Worm (Caenorhabditis elegans): ENCODE data around the gene clec-196.
A peak's percentile ranks its signal among the peaks of the same experiment; 100 is the strongest.

clec-196 gene

DNA sequence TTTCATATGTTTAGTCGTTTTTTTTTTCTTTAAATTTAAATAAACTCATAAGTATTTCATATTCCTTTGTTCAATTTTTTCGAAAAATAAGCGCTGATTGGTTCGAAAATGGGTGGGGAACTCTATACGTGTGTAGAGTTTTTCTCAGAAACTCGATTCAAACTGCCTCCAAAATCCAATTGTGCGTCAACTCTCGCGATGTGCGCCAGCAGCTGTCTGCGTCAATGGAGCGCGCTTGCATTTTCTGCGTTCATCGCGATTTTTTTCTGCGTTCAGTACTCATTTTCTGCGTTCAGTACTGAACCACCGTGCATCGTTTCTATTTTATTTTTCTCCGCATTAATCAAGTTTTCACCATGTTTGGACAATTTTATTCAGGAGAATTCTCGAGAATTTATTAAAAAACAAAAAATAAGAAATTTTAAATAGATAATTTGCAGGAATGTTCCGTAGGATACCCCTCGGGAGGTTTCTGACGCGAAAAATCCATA is 27.0 kb upstream of the clec-196 start, which contains the start of gene eelo-2 (continued):
- TF ChIP-seq nhr-19 (GFP tag; conservative IDR thresholded peaks at IDR 0.05) (peak; percentile 99), nhr-28 (tag; optimal IDR thresholded peaks at IDR 0.05) (no peak), zip-4 (GFP tag; optimal IDR thresholded peaks at IDR 0.05) (peak; percentile 94), lsy-2 (tag; optimal IDR thresholded peaks at IDR 0.05) (peak; percentile 97), irx-1 (tag; optimal IDR thresholded peaks at IDR 0.05) (peak; percentile 98)

DNA sequence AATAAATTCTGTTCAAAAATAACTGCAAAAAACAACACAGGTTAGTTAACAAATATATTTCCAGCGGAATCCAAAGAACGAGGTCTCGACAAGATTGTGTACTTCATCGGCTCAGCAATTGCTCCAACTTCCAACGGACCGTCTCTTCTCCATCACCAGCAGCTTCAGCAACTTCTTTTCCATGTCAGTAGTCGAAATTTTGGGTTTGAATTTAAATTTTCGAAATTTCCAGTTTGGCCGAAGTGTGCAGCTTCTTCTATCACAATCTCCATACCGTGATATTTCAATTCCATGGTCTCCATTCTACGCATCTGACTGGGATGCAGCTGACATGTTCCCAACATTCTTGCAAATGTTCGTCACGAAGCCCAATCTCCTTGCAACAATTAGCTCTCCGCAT is 23.3 kb upstream of the clec-196 start:
- TF ChIP-seq nhr-84 (tag; optimal IDR thresholded peaks at IDR 0.05) = no peak
- no peak for TF ChIP-seq dpl-1 (GFP tag; optimal IDR thresholded peaks at IDR 0.05)
- no peak for TF ChIP-seq ztf-4 (tag; optimal IDR thresholded peaks at IDR 0.05)
- TF ChIP-seq ztf-11 (tag; optimal IDR thresholded peaks at IDR 0.05) = no peak
- no peak for TF ChIP-seq mep-1 (tag; optimal IDR thresholded peaks at IDR 0.05)
- no peak for TF ChIP-seq Y116A8C.19 (tag; optimal IDR thresholded peaks at IDR 0.05; ENCODE audit: borderline replicate concordance)
- no peak for TF ChIP-seq ces-1 (GFP tag; optimal IDR thresholded peaks at IDR 0.05)
- TF ChIP-seq nhr-77 (tag; optimal IDR thresholded peaks at IDR 0.05) = no peak
- TF ChIP-seq pqm-1 (tag; optimal IDR thresholded peaks at IDR 0.05) = no peak
- no peak for TF ChIP-seq nhr-12 (tag; optimal IDR thresholded peaks at IDR 0.05)

DNA sequence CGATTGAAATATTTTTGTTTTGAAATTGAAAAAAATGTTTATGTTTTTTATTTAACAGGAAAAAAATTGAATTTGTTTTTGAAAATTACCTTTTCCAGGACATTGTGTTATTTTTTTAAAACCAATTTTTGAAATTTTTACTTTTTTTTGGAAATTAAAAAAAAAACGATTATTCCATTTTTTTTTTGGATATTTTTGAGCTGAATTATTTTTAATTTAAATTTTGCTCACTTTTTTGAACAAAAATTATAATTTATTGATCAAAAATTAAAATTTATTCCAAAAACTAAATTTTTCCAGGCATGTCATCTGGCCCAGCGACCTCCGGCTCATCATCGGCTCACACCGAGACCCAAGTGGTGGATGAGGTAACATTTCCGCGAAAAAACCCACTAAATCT is 21.8 kb upstream of the clec-196 start, which contains the start of gene gtf-2E1:
Gene gtf-2E1, plus strand, starts transcription at position 301 of the 400 bp plus-strand sequence.
- TF ChIP-seq ztf-4 (tag; optimal IDR thresholded peaks at IDR 0.05) (no peak), skn-1 (tag; optimal IDR thresholded peaks at IDR 0.05) (no peak), lin-39 (tag; optimal IDR thresholded peaks at IDR 0.05) (no peak), fos-1 (tag; optimal IDR thresholded peaks at IDR 0.05) (no peak), pqm-1 (tag; optimal IDR thresholded peaks at IDR 0.05) (no peak), aly-2 (tag; optimal IDR thresholded peaks at IDR 0.05) (no peak), unc-98 (GFP tag; IDR thresholded peaks at IDR 0.05) (no peak), dsc-1 (tag; optimal IDR thresholded peaks at IDR 0.05) (no peak), fkh-10 (GFP tag; optimal IDR thresholded peaks at IDR 0.05) (no peak), nhr-28 (tag; optimal IDR thresholded peaks at IDR 0.05) (no peak), elt-2 (tag; optimal IDR thresholded peaks at IDR 0.05) (no peak), snpc-4 (tag; optimal IDR thresholded peaks at IDR 0.05) (no peak), ceh-8 (GFP tag; optimal IDR thresholded peaks at IDR 0.05) (no peak), vab-15 (tag; optimal IDR thresholded peaks at IDR 0.05) (no peak), egl-27 (tag; optimal IDR thresholded peaks at IDR 0.05) (no peak), hpl-2 (GFP tag; optimal IDR thresholded peaks at IDR 0.05) (no peak)

DNA sequence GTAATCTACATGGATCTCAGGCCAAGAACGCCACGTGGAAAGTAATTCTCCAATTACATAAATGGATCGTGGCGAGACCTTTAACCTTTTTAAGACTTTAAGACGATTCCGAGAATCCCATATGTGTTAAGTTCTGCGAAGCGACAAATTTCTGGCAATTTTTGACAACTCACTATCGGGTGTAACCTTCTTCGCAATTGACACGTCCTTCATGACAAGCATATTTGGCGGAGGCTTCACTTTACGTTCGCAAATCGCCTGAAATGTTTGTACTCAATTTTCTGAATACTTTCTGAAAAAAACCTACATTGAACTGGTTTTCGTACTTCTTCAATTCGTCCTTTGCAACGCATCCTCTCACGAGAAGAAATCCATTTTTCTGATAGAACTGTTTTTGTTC is 17.9 kb upstream of the clec-196 start:
- no peak for TF ChIP-seq sup-37 (GFP tag; optimal IDR thresholded peaks at IDR 0.05)
- TF ChIP-seq efl-1 (optimal IDR thresholded peaks at IDR 0.05) = no peak
- peak in 1 of 2 experiments; percentile 50 for TF ChIP-seq efl-1 (GFP tag; optimal IDR thresholded peaks at IDR 0.05 in 1 of 2)

DNA sequence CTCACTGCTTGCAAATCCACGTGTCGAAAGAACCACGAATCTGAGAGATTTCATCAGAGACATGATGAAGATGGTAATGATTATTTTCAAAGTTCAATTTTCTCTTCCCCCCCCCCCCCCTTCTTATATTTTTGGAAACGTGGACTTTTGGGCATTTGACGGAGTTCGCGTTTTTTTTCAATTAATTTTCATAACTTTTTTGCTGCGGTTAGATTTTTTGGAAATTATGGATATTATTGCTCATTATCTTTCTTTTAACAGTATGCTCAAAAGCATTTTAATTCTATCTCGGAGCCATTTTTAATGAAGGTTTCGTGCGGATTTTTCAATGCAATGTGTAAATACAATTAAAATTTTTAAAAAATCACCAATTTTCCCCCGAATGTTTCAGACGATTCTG is 17.4 kb upstream of the clec-196 start, which contains the start of gene phyh-1:
Gene phyh-1, minus strand, starts transcription at position 101 of the 400 bp plus-strand sequence.
- no peak for TF ChIP-seq nhr-84 (tag; optimal IDR thresholded peaks at IDR 0.05)
- TF ChIP-seq C16A3.4 (tag; optimal IDR thresholded peaks at IDR 0.05) = no peak
- no peak for TF ChIP-seq aha-1 (tag; optimal IDR thresholded peaks at IDR 0.05)
- no peak for TF ChIP-seq aly-2 (tag; optimal IDR thresholded peaks at IDR 0.05)
- TF ChIP-seq vab-15 (tag; optimal IDR thresholded peaks at IDR 0.05) = no peak
- TF ChIP-seq hlh-4 (tag; optimal IDR thresholded peaks at IDR 0.05) = no peak
- TF ChIP-seq jun-1 (tag; optimal IDR thresholded peaks at IDR 0.05) = no peak
- no peak for TF ChIP-seq lin-13 (GFP tag; optimal IDR thresholded peaks at IDR 0.05)
- no peak for TF ChIP-seq unc-98 (GFP tag; IDR thresholded peaks at IDR 0.05)

Measured in whole organism, L1 larva.